Worm (Caenorhabditis elegans) whole organism, L3 larva: ENCODE data around the gene W01B6.5.
"Not testable (repeated sequence)": the region's sequence is repeated elsewhere in the genome, so short reads cannot be mapped to it uniquely, and the experiment has no call there.

ENCODE experiments used
- R02D3.7 ChIP-seq: fragments of 150-350 bp; optimal IDR thresholded peaks from 2 replicates; lab custom pipeline; 2014; ENCODE audit warnings: missing biosample characterization, missing genetic modification characterization
- ZK546.5 ChIP-seq: sonication (generic microtip); optimal IDR thresholded peaks from 2 replicates; lab custom pipeline; 2017; ENCODE audit warnings: missing biosample characterization, missing genetic modification characterization
- aly-2 ChIP-seq: fragments of 150-350 bp; optimal IDR thresholded peaks from 2 replicates; lab custom pipeline; 2014; ENCODE audit warnings: missing biosample characterization, missing genetic modification characterization
- ama-1 ChIP-seq: fragments of 150-350 bp; optimal IDR thresholded peaks from 2 replicates; lab custom pipeline; 2018
- ceh-16 ChIP-seq: sonication (generic microtip); optimal IDR thresholded peaks from 2 replicates; lab custom pipeline; 2017; ENCODE audit warnings: missing biosample characterization, missing genetic modification characterization
- ceh-82 ChIP-seq: fragments of 150-350 bp; optimal IDR thresholded peaks from 2 replicates; lab custom pipeline; 2014; ENCODE audit warnings: missing biosample characterization, missing genetic modification characterization
- ceh-9 ChIP-seq: sonication (generic microtip); optimal IDR thresholded peaks from 2 replicates; lab custom pipeline; 2018; ENCODE audit warnings: missing biosample characterization, missing genetic modification characterization
- daf-12 ChIP-seq: fragments of 150-350 bp; optimal IDR thresholded peaks from 2 replicates; lab custom pipeline; 2014; ENCODE audit warnings: missing biosample characterization, missing genetic modification reagents, missing genetic modification characterization
- egl-27 ChIP-seq: sonication (generic microtip); optimal IDR thresholded peaks from 4 replicates; lab custom pipeline; 2017; ENCODE audit warnings: missing biosample characterization, missing genetic modification reagents, missing genetic modification characterization
- egl-5 ChIP-seq: fragments of 150-350 bp; optimal IDR thresholded peaks from 2 replicates; lab custom pipeline; 2017; ENCODE audit warnings: missing biosample characterization, missing genetic modification reagents, missing genetic modification characterization, inconsistent platforms
- elt-1 ChIP-seq: fragments of 150-350 bp; optimal IDR thresholded peaks from 2 replicates; lab custom pipeline; 2014; ENCODE audit warnings: missing biosample characterization, missing genetic modification characterization
- elt-2 ChIP-seq: sonication (generic microtip); optimal IDR thresholded peaks from 2 replicates; lab custom pipeline; 2016; ENCODE audit warnings: missing genetic modification reagents, mild to moderate bottlenecking, missing genetic modification characterization, missing compliant biosample characterization
- elt-3 ChIP-seq, 3 experiments: fragments of 150-350 bp in 1 of 3; sonication (generic microtip) in 2 of 3; optimal IDR thresholded peaks; 2 replicates in 2 of 3; 4 replicates in 1 of 3; lab custom pipeline; 2014 to 2017; ENCODE audit warnings: missing biosample characterization in 3 of 3, missing genetic modification characterization in 3 of 3
- eor-1 ChIP-seq, 2 experiments: fragments of 150-350 bp; optimal IDR thresholded peaks; 2 replicates each; lab custom pipeline; 2014 to 2018; ENCODE audit warnings: missing biosample characterization in 2 of 2, missing genetic modification characterization in 2 of 2
- fkh-10 ChIP-seq: sonication (generic microtip); optimal IDR thresholded peaks from 2 replicates; lab custom pipeline; 2017; ENCODE audit warnings: missing biosample characterization, missing genetic modification reagents, missing genetic modification characterization
- fkh-2 ChIP-seq: fragments of 150-350 bp; optimal IDR thresholded peaks from 2 replicates; lab custom pipeline; 2014; ENCODE audit warnings: missing biosample characterization, missing genetic modification reagents, missing genetic modification characterization
- fos-1 ChIP-seq: fragments of 150-350 bp; optimal IDR thresholded peaks from 2 replicates; lab custom pipeline; 2014; ENCODE audit warnings: missing biosample characterization, missing genetic modification characterization
- hmg-11 ChIP-seq: sonication (generic microtip); optimal IDR thresholded peaks from 2 replicates; lab custom pipeline; 2016; ENCODE audit warnings: missing genetic modification characterization, missing compliant biosample characterization
- lin-15B ChIP-seq: fragments of 150-350 bp; optimal IDR thresholded peaks from 2 replicates; lab custom pipeline; 2014; ENCODE audit warnings: missing biosample characterization, missing genetic modification characterization
- lin-39 ChIP-seq: fragments of 150-350 bp; optimal IDR thresholded peaks from 2 replicates; lab custom pipeline; 2018; ENCODE audit warnings: missing biosample characterization, missing genetic modification reagents, missing genetic modification characterization
- mdl-1 ChIP-seq: fragments of 150-350 bp; optimal IDR thresholded peaks from 2 replicates; lab custom pipeline; 2014; ENCODE audit warnings: missing biosample characterization, missing genetic modification characterization
- mml-1 ChIP-seq: fragments of 150-350 bp; sonication (generic microtip); optimal IDR thresholded peaks from 3 replicates; lab custom pipeline; 2014; ENCODE audit warnings: missing biosample characterization, missing genetic modification characterization
- nfya-1 ChIP-seq: sonication (generic microtip); optimal IDR thresholded peaks from 2 replicates; lab custom pipeline; 2017; ENCODE audit warnings: missing genetic modification characterization, mild to moderate bottlenecking, missing compliant biosample characterization, antibody characterized with exemption, moderate library complexity; ENCODE audit not compliant: insufficient read depth
- nhr-11 ChIP-seq: fragments of 150-350 bp; optimal IDR thresholded peaks from 2 replicates; lab custom pipeline; 2014; ENCODE audit warnings: missing biosample characterization, missing genetic modification characterization
- nhr-12 ChIP-seq: fragments of 150-350 bp; optimal IDR thresholded peaks from 2 replicates; lab custom pipeline; 2014; ENCODE audit warnings: missing biosample characterization, missing genetic modification characterization
- nhr-23 ChIP-seq: fragments of 150-350 bp; optimal IDR thresholded peaks from 2 replicates; lab custom pipeline; 2014; ENCODE audit warnings: missing biosample characterization, missing genetic modification reagents, missing genetic modification characterization
- nhr-237 ChIP-seq: fragments of 150-350 bp; optimal IDR thresholded peaks from 2 replicates; lab custom pipeline; 2014; ENCODE audit warnings: missing biosample characterization, missing genetic modification characterization
- nhr-25 ChIP-seq: sonication (generic microtip); optimal IDR thresholded peaks from 2 replicates; lab custom pipeline; 2017; ENCODE audit warnings: missing biosample characterization, missing genetic modification characterization
- nhr-43 ChIP-seq: sonication (generic microtip); optimal IDR thresholded peaks from 2 replicates; lab custom pipeline; 2016; ENCODE audit warnings: mild to moderate bottlenecking, missing genetic modification characterization, missing compliant biosample characterization; ENCODE audit not compliant: poor library complexity, severe bottlenecking
- nhr-67 ChIP-seq: fragments of 150-350 bp; optimal IDR thresholded peaks from 2 replicates; lab custom pipeline; 2014; ENCODE audit warnings: missing biosample characterization, missing genetic modification characterization
- nhr-76 ChIP-seq: fragments of 150-350 bp; sonication (generic microtip); optimal IDR thresholded peaks from 5 replicates; lab custom pipeline; 2014; ENCODE audit warnings: missing biosample characterization, missing genetic modification characterization
- nhr-77 ChIP-seq: fragments of 150-350 bp; optimal IDR thresholded peaks from 2 replicates; lab custom pipeline; 2014; ENCODE audit warnings: missing biosample characterization, missing genetic modification characterization
- pha-4 ChIP-seq: fragments of 150-350 bp; optimal IDR thresholded peaks from 2 replicates; lab custom pipeline; 2014; ENCODE audit warnings: missing biosample characterization, missing genetic modification reagents, missing genetic modification characterization
- pqm-1 ChIP-seq: fragments of 150-350 bp; optimal IDR thresholded peaks from 2 replicates; lab custom pipeline; 2017; ENCODE audit warnings: missing biosample characterization, missing genetic modification characterization, inconsistent platforms
- skn-1 ChIP-seq: fragments of 150-350 bp; optimal IDR thresholded peaks from 2 replicates; lab custom pipeline; 2014; ENCODE audit warnings: missing biosample characterization, missing genetic modification characterization
- snpc-4 ChIP-seq: fragments of 150-350 bp; optimal IDR thresholded peaks from 2 replicates; lab custom pipeline; 2014; ENCODE audit warnings: missing biosample characterization, missing genetic modification characterization
- tbx-2 ChIP-seq: sonication (generic microtip); optimal IDR thresholded peaks from 2 replicates; lab custom pipeline; 2016; ENCODE audit warnings: mild to moderate bottlenecking, missing genetic modification characterization, missing compliant biosample characterization
- unc-39 ChIP-seq: sonication (generic microtip); optimal IDR thresholded peaks from 4 replicates; lab custom pipeline; 2017; ENCODE audit warnings: missing biosample characterization, missing genetic modification characterization
- unc-62 ChIP-seq: fragments of 150-350 bp; sonication (generic microtip); optimal IDR thresholded peaks from 4 replicates; lab custom pipeline; 2014; ENCODE audit warnings: missing biosample characterization, missing genetic modification reagents, missing genetic modification characterization
- zag-1 ChIP-seq: fragments of 150-350 bp; optimal IDR thresholded peaks from 2 replicates; lab custom pipeline; 2014; ENCODE audit warnings: missing biosample characterization, missing genetic modification characterization
- ztf-11 ChIP-seq: fragments of 150-350 bp; optimal IDR thresholded peaks from 2 replicates; lab custom pipeline; 2014; ENCODE audit warnings: missing biosample characterization, missing genetic modification characterization

Gene W01B6.5

ce11 chrIV:10075899-10076298 lies at the start of gene W01B6.5:
Gene W01B6.5 (plus strand): TSS chrIV:10076199.
- TF ChIP-seq eor-1 (tag; optimal IDR thresholded peaks at IDR 0.05; lab: Kevin White, UChicago) (no peak), nfya-1 (tag; lab: Kevin White, UChicago) (no peak), fkh-2 (tag; lab: Kevin White, UChicago) (no peak), ceh-9 (no peak), daf-12 (tag; lab: Kevin White, UChicago) (no peak), tbx-2 (no peak), mml-1 (no peak)

- TF ChIP-seq nfya-1 (tag; lab: Kevin White, UChicago) (no peak), nhr-43 (no peak), nhr-237 (tag; lab: Kevin White, UChicago) (no peak), nhr-67 (no peak), ceh-82 (no peak), mml-1 (no peak), ceh-16 (tag; lab: Kevin White, UChicago) (no peak), hmg-11 (no peak), ama-1 (lab: Kevin White, UChicago) (no peak), mdl-1 (tag; lab: Kevin White, UChicago) (no peak), R02D3.7 (tag; lab: Kevin White, UChicago) (no peak)
- TF ChIP-seq, all 47 proteins: peak for 0
Measured at ce11 chrIV:10027566-10027965, 48.4 kb upstream of the W01B6.5 start, which contains the start of gene gipc-2. Gene gipc-2 (minus strand): TSS chrIV:10027666.

ce11 chrIV:10028779-10029178 lies 47.2 kb upstream of the W01B6.5 start, which contains the start of the genes F44D12.16 and msd-2:
Gene F44D12.16 (plus strand): TSS chrIV:10029079.
Gene msd-2 (plus strand): TSS chrIV:10029083.
- TF ChIP-seq elt-2 (tag; lab: Kevin White, UChicago); eor-1 (tag; optimal IDR thresholded peaks at IDR 0.05; lab: Kevin White, UChicago); nhr-25: not testable (repeated sequence)

ce11 chrIV:10033053-10033452 lies 42.9 kb upstream of the W01B6.5 start, which contains the start of gene F44D12.6:
Gene F44D12.6 (plus strand): TSS chrIV:10033353.
- TF ChIP-seq snpc-4 (tag; lab: Kevin White, UChicago) = no peak
- TF ChIP-seq, all 47 proteins: peak for 0

ce11 chrIV:10036966-10037365 lies 39.0 kb upstream of the W01B6.5 start, which contains the start of gene F44D12.10:
Gene F44D12.10 (minus strand): TSS chrIV:10037066.
- no peak for TF ChIP-seq nhr-11 (tag; lab: Kevin White, UChicago)
- TF ChIP-seq nhr-76 (tag; lab: Kevin White, UChicago) = no peak
- no peak for TF ChIP-seq ZK546.5
- no peak for TF ChIP-seq ceh-82
- TF ChIP-seq egl-27 = no peak
- no peak for TF ChIP-seq nhr-12
- no peak for TF ChIP-seq fos-1 (tag; lab: Kevin White, UChicago)
- no peak for TF ChIP-seq ama-1 (lab: Kevin White, UChicago)
- no peak for TF ChIP-seq ztf-11 (tag; lab: Kevin White, UChicago)
- no peak for TF ChIP-seq tbx-2
- TF ChIP-seq pha-4 (tag; lab: Kevin White, UChicago) = no peak
- TF ChIP-seq nhr-77 (tag; lab: Kevin White, UChicago) = no peak
- no peak for TF ChIP-seq fkh-10 (GFP tag; lab: Kevin White, UChicago)
- no peak for TF ChIP-seq unc-39
- no peak for TF ChIP-seq nhr-67
- TF ChIP-seq daf-12 (tag; lab: Kevin White, UChicago) = no peak
- no peak for TF ChIP-seq lin-39 (tag; lab: Kevin White, UChicago)
- TF ChIP-seq aly-2 (tag; lab: Kevin White, UChicago) = no peak
- no peak for TF ChIP-seq egl-5
- TF ChIP-seq mdl-1 (tag; lab: Kevin White, UChicago) = no peak

ce11 chrIV:10040803-10041202 lies 35.2 kb upstream of the W01B6.5 start, which contains the start of gene dhs-31:
Gene dhs-31 (minus strand): TSS chrIV:10040903.
- no peak for TF ChIP-seq unc-62 (GFP tag; lab: Kevin White, UChicago)
- TF ChIP-seq eor-1 (tag; optimal IDR thresholded peaks at IDR 0.05; lab: Kevin White, UChicago) = no peak
- no peak for TF ChIP-seq ceh-9
- no peak for TF ChIP-seq skn-1 (tag; lab: Kevin White, UChicago)
- no peak for TF ChIP-seq pqm-1 (tag; lab: Kevin White, UChicago)
- TF ChIP-seq zag-1 (tag; lab: Kevin White, UChicago) = no peak
- TF ChIP-seq nhr-12 = no peak
- TF ChIP-seq mml-1 = no peak
- TF ChIP-seq elt-3 (tag; optimal IDR thresholded peaks at IDR 0.05; lab: Kevin White, UChicago) = no peak
- no peak for TF ChIP-seq ztf-11 (tag; lab: Kevin White, UChicago)
- no peak for TF ChIP-seq elt-1 (tag; lab: Kevin White, UChicago)
- TF ChIP-seq snpc-4 (tag; lab: Kevin White, UChicago) = no peak
- no peak for TF ChIP-seq ceh-16 (tag; lab: Kevin White, UChicago)
- no peak for TF ChIP-seq hmg-11
- TF ChIP-seq nhr-23 (tag; lab: Kevin White, UChicago) = no peak
- no peak for TF ChIP-seq lin-15B
- no peak for TF ChIP-seq tbx-2
- TF ChIP-seq pha-4 (tag; lab: Kevin White, UChicago) = no peak
- no peak for TF ChIP-seq egl-27
